Fruit fly (Drosophila melanogaster) whole organism, wandering third instar larva: ENCODE measurements around the gene Cpr67Fb.

Source experiments
- Hr83 ChIP-seq: fragments of 200-300 bp; sonication (Bioruptor generic); optimal IDR thresholded peaks from 2 replicates; lab custom pipeline; 2016; ENCODE audit warnings: missing biosample characterization, mild to moderate bottlenecking, missing genetic modification characterization, moderate library complexity; ENCODE audit not compliant: poor library complexity, severe bottlenecking
- OdsH ChIP-seq: fragments of 200-800 bp; sonication (Bioruptor generic); optimal IDR thresholded peaks from 2 replicates; lab custom pipeline; 2016; ENCODE audit warnings: missing biosample characterization, mild to moderate bottlenecking, missing genetic modification characterization
- tai ChIP-seq: sonication (Bioruptor generic); optimal IDR thresholded peaks from 2 replicates; lab custom pipeline; 2016; ENCODE audit warnings: missing biosample characterization, missing genetic modification characterization

DNA sequence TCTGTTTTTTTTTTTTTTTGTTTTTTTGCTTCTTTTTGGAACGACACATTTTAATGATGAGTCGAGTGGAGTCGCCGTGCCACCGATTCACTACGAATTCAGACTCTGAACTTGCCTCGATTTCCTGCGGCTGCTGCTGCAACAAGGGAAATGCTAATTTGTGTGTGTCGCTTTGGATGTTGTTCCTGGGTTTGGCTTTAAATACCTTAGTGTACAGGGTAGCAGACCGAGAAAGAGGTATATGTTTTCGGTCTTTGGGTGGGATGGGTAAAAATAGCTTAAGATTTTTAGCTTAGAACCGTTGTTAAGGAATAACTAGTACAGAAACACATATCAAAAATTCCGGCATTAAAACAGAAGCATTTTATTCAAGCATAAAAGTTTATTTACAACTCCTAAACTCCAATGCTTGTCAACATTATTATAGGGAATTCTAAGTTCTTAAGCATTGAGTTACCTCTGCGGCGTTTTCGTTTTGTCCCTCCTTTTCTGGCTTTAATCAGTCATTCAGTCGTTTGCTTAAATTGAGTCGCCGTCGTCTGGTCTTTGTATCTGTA lies 41.1 kb downstream of the Cpr67Fb start:
- TF ChIP-seq Hr83 = no peak
- TF ChIP-seq OdsH (GFP tag; lab: Kevin White, UChicago) = peak; percentile 21
- no peak for TF ChIP-seq tai (GFP tag; lab: Kevin White, UChicago)
